Fruit fly (Drosophila melanogaster) whole organism, embryonic: ENCODE results near the gene Paris.

Experiments used
- Ada2b ChIP-seq: fragments of 200-800 bp; sonication (Bioruptor generic); IDR thresholded peaks from 2 replicates; pipeline ENCODE4 v1.3.6; 2022; ENCODE audit warnings: missing biosample characterization, missing genetic modification characterization
- Antp ChIP-seq: fragments of 200-800 bp; sonication (Bioruptor generic); optimal IDR thresholded peaks from 3 replicates; lab custom pipeline; 2016; ENCODE audit warnings: missing biosample characterization, missing genetic modification characterization
- CG10431 ChIP-seq: fragments of 200-800 bp; sonication (Bioruptor generic); optimal IDR thresholded peaks from 3 replicates; lab custom pipeline; 2018; ENCODE audit warnings: missing biosample characterization, mild to moderate bottlenecking, missing genetic modification characterization
- CG12071 ChIP-seq: fragments of 200-800 bp; sonication (Bioruptor generic); optimal IDR thresholded peaks from 3 replicates; lab custom pipeline; 2018; ENCODE audit warnings: missing biosample characterization, mild to moderate bottlenecking, missing genetic modification characterization
- CG12769 ChIP-seq: fragments of 200-800 bp; sonication (Bioruptor generic); optimal IDR thresholded peaks from 2 replicates; lab custom pipeline; 2019; ENCODE audit warnings: missing biosample characterization, mild to moderate bottlenecking, missing genetic modification characterization, moderate library complexity
- CG14014 ChIP-seq: fragments of 200-800 bp; sonication (Bioruptor generic); IDR thresholded peaks from 2 replicates; pipeline ENCODE4 v1.3.6; 2022; ENCODE audit warnings: missing biosample characterization, missing genetic modification characterization
- CG15011 ChIP-seq: fragments of 200-800 bp; sonication (Bioruptor generic); optimal IDR thresholded peaks from 3 replicates; lab custom pipeline; 2018; ENCODE audit warnings: missing biosample characterization, mild to moderate bottlenecking, missing genetic modification characterization
- CG17359 ChIP-seq: fragments of 200-800 bp; sonication (Bioruptor generic); optimal IDR thresholded peaks from 3 replicates; lab custom pipeline; 2018; ENCODE audit warnings: missing biosample characterization, mild to moderate bottlenecking, missing genetic modification characterization, moderate library complexity
- CG17361 ChIP-seq: fragments of 200-800 bp; sonication (Bioruptor generic); IDR thresholded peaks from 3 replicates; pipeline ENCODE4 v1.3.6; 2022; ENCODE audit warnings: missing biosample characterization, missing genetic modification characterization
- CG18476 ChIP-seq: fragments of 200-800 bp; sonication (Bioruptor generic); optimal IDR thresholded peaks from 2 replicates; lab custom pipeline; 2016; ENCODE audit warnings: missing biosample characterization, mild to moderate bottlenecking, missing genetic modification characterization
- CG33557 ChIP-seq: fragments of 200-800 bp; sonication (Bioruptor generic); optimal IDR thresholded peaks from 2 replicates; lab custom pipeline; 2019; ENCODE audit warnings: missing biosample characterization, mild to moderate bottlenecking, missing genetic modification characterization, moderate library complexity
- CG3726 ChIP-seq: fragments of 200-800 bp; sonication (Bioruptor generic); IDR thresholded peaks from 3 replicates; pipeline ENCODE4, ENCODE4 v1.3.6; 2022; ENCODE audit warnings: missing biosample characterization, missing genetic modification characterization
- CG42726 ChIP-seq: fragments of 200-800 bp; sonication (Bioruptor generic); IDR thresholded peaks from 2 replicates; pipeline ENCODE4 v1.3.6; 2022; ENCODE audit warnings: missing biosample characterization, missing genetic modification characterization; ENCODE audit not compliant: partially characterized antibody
- CG6765 ChIP-seq: fragments of 200-800 bp; sonication (Bioruptor generic); optimal IDR thresholded peaks from 3 replicates; lab custom pipeline; 2017; ENCODE audit warnings: missing biosample characterization, mild to moderate bottlenecking, missing genetic modification characterization
- CG7271 ChIP-seq: fragments of 200-800 bp; sonication (Bioruptor generic); optimal IDR thresholded peaks from 2 replicates; lab custom pipeline; 2018; ENCODE audit warnings: missing biosample characterization, mild to moderate bottlenecking, missing genetic modification characterization, moderate library complexity
- CG7372 ChIP-seq: fragments of 200-800 bp; sonication (Bioruptor generic); IDR thresholded peaks from 2 replicates; pipeline ENCODE4 v1.3.6; 2022; ENCODE audit warnings: missing biosample characterization, missing genetic modification characterization
- CG7786 ChIP-seq: fragments of 200-800 bp; sonication (Bioruptor generic); optimal IDR thresholded peaks from 2 replicates; lab custom pipeline; 2016; ENCODE audit warnings: missing biosample characterization, missing genetic modification characterization
- CG7839 ChIP-seq: fragments of 200-800 bp; sonication (Bioruptor generic); optimal IDR thresholded peaks from 3 replicates; lab custom pipeline; 2018; ENCODE audit warnings: missing biosample characterization, mild to moderate bottlenecking, missing genetic modification characterization, moderate library complexity
- CG9817 ChIP-seq: fragments of 200-800 bp; sonication (Bioruptor generic); optimal IDR thresholded peaks from 2 replicates; lab custom pipeline; 2018; ENCODE audit warnings: missing biosample characterization, mild to moderate bottlenecking, missing genetic modification characterization, moderate library complexity
- CkIIα-i1 ChIP-seq: fragments of 200-800 bp; sonication (Bioruptor generic); IDR thresholded peaks from 2 replicates; pipeline ENCODE4 v1.3.6; 2022; ENCODE audit warnings: missing biosample characterization, missing genetic modification characterization
- CoRest ChIP-seq: fragments of 200-800 bp; sonication (Bioruptor generic); optimal IDR thresholded peaks from 3 replicates; lab custom pipeline; 2018; ENCODE audit warnings: missing biosample characterization, mild to moderate bottlenecking, missing genetic modification characterization, moderate library complexity
- E2f2 ChIP-seq: fragments of 200-800 bp; sonication (Bioruptor generic); IDR thresholded peaks from 2 replicates; pipeline ENCODE4 v1.3.6; 2022; ENCODE audit warnings: missing biosample characterization, missing genetic modification characterization
- HLH3B ChIP-seq: fragments of 200-800 bp; sonication (Bioruptor generic); IDR thresholded peaks from 2 replicates; pipeline ENCODE4 v1.3.6; 2022; ENCODE audit warnings: missing biosample characterization, missing genetic modification characterization
- Hand ChIP-seq: fragments of 200-800 bp; sonication (Bioruptor generic); optimal IDR thresholded peaks from 2 replicates; lab custom pipeline; 2017; ENCODE audit warnings: mild to moderate bottlenecking, missing biosample characterization, missing genetic modification reagents, missing genetic modification characterization
- Hmr ChIP-seq: fragments of 200-800 bp; sonication (Bioruptor generic); optimal IDR thresholded peaks from 3 replicates; lab custom pipeline; 2017; ENCODE audit warnings: mild to moderate bottlenecking, missing biosample characterization, missing genetic modification reagents, missing genetic modification characterization
- Hr51 ChIP-seq, 2 experiments: fragments of 200-800 bp; sonication (Bioruptor generic); optimal IDR thresholded peaks; 2 replicates in 1 of 2; 3 replicates in 1 of 2; lab custom pipeline; 2016 to 2018; ENCODE audit warnings: missing biosample characterization in 2 of 2, missing genetic modification characterization in 2 of 2, mild to moderate bottlenecking in 1 of 2, moderate library complexity in 1 of 2
- MESR4 ChIP-seq: fragments of 200-800 bp; sonication (Bioruptor generic); optimal IDR thresholded peaks from 2 replicates; lab custom pipeline; 2018; ENCODE audit warnings: missing biosample characterization, mild to moderate bottlenecking, missing genetic modification characterization, moderate library complexity
- MTF-1 ChIP-seq: fragments of 200-800 bp; sonication (Bioruptor generic); optimal IDR thresholded peaks from 2 replicates; lab custom pipeline; 2018; ENCODE audit warnings: missing biosample characterization, mild to moderate bottlenecking, missing genetic modification characterization, borderline replicate concordance
- Nf-YA ChIP-seq: fragments of 200-800 bp; sonication (Bioruptor generic); IDR thresholded peaks from 2 replicates; pipeline ENCODE4 v1.3.6; 2022; ENCODE audit warnings: missing biosample characterization, missing genetic modification characterization
- PHDP ChIP-seq: fragments of 200-800 bp; sonication (Bioruptor generic); optimal IDR thresholded peaks from 3 replicates; lab custom pipeline; 2018; ENCODE audit warnings: missing biosample characterization, mild to moderate bottlenecking, missing genetic modification characterization, moderate library complexity
- Pdp1 ChIP-seq, 2 experiments: fragments of 200-800 bp; sonication (Bioruptor generic); optimal IDR thresholded peaks; 3 replicates each; lab custom pipeline; 2016; ENCODE audit warnings: missing biosample characterization in 2 of 2, missing genetic modification characterization in 2 of 2, mild to moderate bottlenecking in 1 of 2, moderate library complexity in 1 of 2
- Rfx ChIP-seq: fragments of 200-800 bp; sonication (Bioruptor generic); IDR thresholded peaks from 2 replicates; pipeline ENCODE4 v1.3.6; 2022; ENCODE audit warnings: missing biosample characterization, missing genetic modification characterization
- Side ChIP-seq: fragments of 200-800 bp; sonication (Bioruptor generic); optimal IDR thresholded peaks from 2 replicates; lab custom pipeline; 2016; ENCODE audit warnings: missing biosample characterization, missing genetic modification characterization
- Taf1 ChIP-seq: fragments of 200-800 bp; sonication (Bioruptor generic); IDR thresholded peaks from 2 replicates; pipeline ENCODE4 v1.3.6; 2022; ENCODE audit warnings: missing biosample characterization, missing genetic modification characterization
- amos ChIP-seq: fragments of 200-800 bp; sonication (Bioruptor generic); IDR thresholded peaks from 2 replicates; pipeline ENCODE4 v1.3.6; 2022; ENCODE audit warnings: missing biosample characterization, missing genetic modification characterization; ENCODE audit not compliant: partially characterized antibody
- ase ChIP-seq: fragments of 200-800 bp; sonication (Bioruptor generic); IDR thresholded peaks from 3 replicates; pipeline ENCODE4 v1.3.6; 2022; ENCODE audit warnings: missing biosample characterization, missing genetic modification characterization
- chm ChIP-seq: fragments of 200-800 bp; sonication (Bioruptor generic); IDR thresholded peaks from 2 replicates; pipeline ENCODE4 v1.3.6; 2022; ENCODE audit warnings: missing biosample characterization, missing genetic modification characterization
- cwo ChIP-seq: fragments of 200-800 bp; sonication (Bioruptor generic); optimal IDR thresholded peaks from 3 replicates; lab custom pipeline; 2017; ENCODE audit warnings: missing biosample characterization, missing genetic modification characterization, mild to moderate bottlenecking, moderate library complexity, missing genetic modification reagents
- da ChIP-seq: fragments of 200-800 bp; sonication (Bioruptor generic); optimal IDR thresholded peaks from 2 replicates; lab custom pipeline; 2016; ENCODE audit warnings: missing biosample characterization, missing genetic modification characterization
- dysf ChIP-seq: fragments of 200-800 bp; sonication (Bioruptor generic); IDR thresholded peaks from 3 replicates; pipeline ENCODE4 v1.3.6; 2022; ENCODE audit warnings: missing biosample characterization, missing genetic modification characterization
- fd96Cb ChIP-seq: fragments of 200-800 bp; sonication (Bioruptor generic); optimal IDR thresholded peaks from 2 replicates; lab custom pipeline; 2018; ENCODE audit warnings: missing biosample characterization, mild to moderate bottlenecking, missing genetic modification characterization, moderate library complexity
- klu ChIP-seq: fragments of 200-800 bp; sonication (Bioruptor generic); IDR thresholded peaks from 2 replicates; pipeline ENCODE4 v1.3.6; 2022; ENCODE audit warnings: missing biosample characterization, missing genetic modification characterization
- org-1 ChIP-seq: fragments of 200-800 bp; sonication (Bioruptor generic); optimal IDR thresholded peaks from 2 replicates; lab custom pipeline; 2017; ENCODE audit warnings: missing biosample characterization, missing genetic modification characterization
- pzg ChIP-seq: fragments of 200-800 bp; sonication (Bioruptor generic); optimal IDR thresholded peaks from 3 replicates; lab custom pipeline; 2018; ENCODE audit warnings: missing biosample characterization, mild to moderate bottlenecking, missing genetic modification characterization, moderate library complexity
- sna ChIP-seq: fragments of 200-800 bp; sonication (Bioruptor generic); IDR thresholded peaks from 2 replicates; pipeline ENCODE4 v1.3.6; 2022; ENCODE audit warnings: missing biosample characterization, missing genetic modification characterization; ENCODE audit not compliant: partially characterized antibody
- vfl ChIP-seq: fragments of 200-800 bp; sonication (Bioruptor generic); optimal IDR thresholded peaks from 2 replicates; lab custom pipeline; 2016; ENCODE audit warnings: missing biosample characterization, missing genetic modification characterization
- zfh1 ChIP-seq: fragments of 200-800 bp; sonication (Bioruptor generic); IDR thresholded peaks from 3 replicates; pipeline ENCODE4 v1.3.6; 2022; ENCODE audit warnings: missing biosample characterization, missing genetic modification characterization

Paris gene

dm6 chr2L:4440881-4441737, 22.3 kb upstream of the Paris start, which contains the start of gene CG15431 (continued):
- TF ChIP-seq CG33557 (GFP tag; lab: Kevin White, UChicago) (no peak), CG10431 (GFP tag; lab: Kevin White, UChicago) (no peak), CG7271 (tag; lab: Kevin White, UChicago) (no peak), pzg (GFP tag; lab: Kevin White, UChicago) (no peak), MTF-1 (GFP tag; lab: Kevin White, UChicago) (no peak), CG7372 (GFP tag; lab: Robert Waterston, UW) (peak; percentile 51), CG7786 (GFP tag; lab: Kevin White, UChicago) (peak; percentile 13), zfh1 (GFP tag; lab: Robert Waterston, UW) (peak; percentile 40; the same call in 1 of the 3 replicates), E2f2 (GFP tag; lab: Robert Waterston, UW) (peak; percentile 48), amos (GFP tag; lab: Robert Waterston, UW) (peak; percentile 14; the same call in 1 of the 2 replicates), CG18476 (GFP tag; lab: Kevin White, UChicago) (peak; percentile 45), dysf (GFP tag; lab: Robert Waterston, UW) (peak; percentile 70), fd96Cb (tag; lab: Kevin White, UChicago) (peak; percentile 25), org-1 (GFP tag; lab: Kevin White, UChicago) (no peak), klu (GFP tag; lab: Robert Waterston, UW) (peak; percentile 57), Rfx (GFP tag; lab: Robert Waterston, UW) (peak; percentile 73), Side (GFP tag; lab: Kevin White, UChicago) (no peak), Antp (GFP tag; lab: Kevin White, UChicago) (no peak), vfl (GFP tag; lab: Kevin White, UChicago) (peak; percentile 21), CG9817 (tag; lab: Kevin White, UChicago) (peak; percentile 29), Nf-YA (GFP tag; lab: Robert Waterston, UW) (peak; percentile 62; the same call in 1 of the 2 replicates), CG3726 (peak; percentile 59; the same call in 1 of the 3 replicates), Pdp1 (GFP tag; optimal IDR thresholded peaks at IDR 0.05; lab: Kevin White, UChicago) (peak; percentile 11 to 60), Hand (GFP tag; lab: Kevin White, UChicago) (peak; percentile 19), CG7839 (tag; lab: Kevin White, UChicago) (peak; percentile 61), chm (0 out of 2 replicates have a peak, but pooled peaks have one; percentile 35), CG17361 (GFP tag; lab: Robert Waterston, UW) (no peak), CoRest (tag; lab: Kevin White, UChicago) (peak; percentile 47), PHDP (tag; lab: Kevin White, UChicago) (peak; percentile 64), Ada2b (peak; percentile 55; the same call in 1 of the 2 replicates), CG17359 (tag; lab: Kevin White, UChicago) (peak; percentile 63), CkIIα-i1 (GFP tag; lab: Robert Waterston, UW) (peak; percentile 65; the same call in 1 of the 2 replicates), ase (peak; percentile 52; the same call in 2 of the 3 replicates), da (GFP tag; lab: Kevin White, UChicago) (no peak), sna (GFP tag; lab: Robert Waterston, UW) (no peak), CG12769 (no peak), MESR4 (GFP tag; lab: Kevin White, UChicago) (no peak), Hmr (GFP tag; lab: Kevin White, UChicago) (peak; percentile 75), CG6765 (GFP tag; lab: Kevin White, UChicago) (no peak), CG12071 (GFP tag; lab: Kevin White, UChicago) (peak; percentile 43), HLH3B (GFP tag; lab: Robert Waterston, UW) (peak; percentile 65; the same call in 1 of the 2 replicates), CG42726 (GFP tag; lab: Robert Waterston, UW) (0 out of 2 replicates have a peak, but pooled peaks have one; percentile 15), Taf1 (GFP tag; lab: Robert Waterston, UW) (peak; percentile 46; the same call in 1 of the 2 replicates), CG14014 (GFP tag; lab: Robert Waterston, UW) (peak; percentile 64; the same call in 1 of the 2 replicates), Hr51 (GFP tag; optimal IDR thresholded peaks at IDR 0.05; lab: Kevin White, UChicago) (peak; percentile 52 to 62), cwo (GFP tag; lab: Kevin White, UChicago) (peak; percentile 49), CG15011 (no peak)
